Worm (Caenorhabditis elegans) whole organism, L1 larva: ENCODE measurements around the gene slc-9B.2.

Source experiments
- ceh-82 ChIP-seq, 3 experiments: fragments of 150-350 bp in 1 of 3; sonication (generic microtip) in 2 of 3; optimal IDR thresholded peaks; 2 replicates each; lab custom pipeline; 2014 to 2017; ENCODE audit warnings: missing biosample characterization in 3 of 3, missing genetic modification characterization in 3 of 3
- efl-1 ChIP-seq, 4 experiments: fragments of 150-350 bp; optimal IDR thresholded peaks in 3 of 4; peaks in 1 of 4; 1 replicate in 1 of 4; 2 replicates in 3 of 4; lab custom pipeline; 2014; ENCODE audit warnings: missing biosample characterization in 2 of 4, missing genetic modification characterization in 2 of 4, missing genetic modification reagents in 2 of 4
- fos-1 ChIP-seq: fragments of 150-350 bp; optimal IDR thresholded peaks from 2 replicates; lab custom pipeline; 2014; ENCODE audit warnings: missing biosample characterization, missing genetic modification characterization
- lin-13 ChIP-seq: fragments of 150-350 bp; optimal IDR thresholded peaks from 2 replicates; lab custom pipeline; 2014; ENCODE audit warnings: missing biosample characterization, missing genetic modification reagents, missing genetic modification characterization
- lin-14 ChIP-seq: fragments of 200-800 bp; sonication (Bioruptor generic); optimal IDR thresholded peaks from 2 replicates; lab custom pipeline; 2018; ENCODE audit warnings: mild to moderate bottlenecking, missing genetic modification characterization, moderate library complexity, missing compliant biosample characterization
- lin-15B ChIP-seq: fragments of 150-350 bp; sonication (generic microtip); optimal IDR thresholded peaks from 3 replicates; lab custom pipeline; 2014; ENCODE audit warnings: missing biosample characterization, missing genetic modification characterization
- lsy-2 ChIP-seq, 2 experiments: fragments of 150-350 bp; optimal IDR thresholded peaks; 2 replicates each; lab custom pipeline; 2014; ENCODE audit warnings: missing biosample characterization in 2 of 2, missing genetic modification characterization in 2 of 2
- pag-3 ChIP-seq: sonication (generic microtip); optimal IDR thresholded peaks from 2 replicates; lab custom pipeline; 2017; ENCODE audit warnings: missing genetic modification characterization, mild to moderate bottlenecking, missing compliant biosample characterization, antibody characterized with exemption, borderline replicate concordance; ENCODE audit not compliant: insufficient read depth
- pax-3 ChIP-seq: fragments of 200-800 bp; sonication (Bioruptor generic); optimal IDR thresholded peaks from 2 replicates; lab custom pipeline; 2018; ENCODE audit warnings: mild to moderate bottlenecking, missing genetic modification characterization, moderate library complexity, missing compliant biosample characterization
- pqm-1 ChIP-seq: sonication (generic microtip); optimal IDR thresholded peaks from 3 replicates; lab custom pipeline; 2017; ENCODE audit warnings: missing biosample characterization, missing genetic modification characterization
- unc-130 ChIP-seq: fragments of 150-350 bp; optimal IDR thresholded peaks from 2 replicates; lab custom pipeline; 2017; ENCODE audit warnings: missing biosample characterization, missing genetic modification characterization, inconsistent platforms

- TF ChIP-seq pag-3 (tag; lab: Kevin White, UChicago) (no peak), lin-15B (tag; lab: Kevin White, UChicago) (no peak), unc-130 (tag; lab: Kevin White, UChicago) (no peak), lin-14 (GFP tag; lab: Kevin White, UChicago) (no peak), efl-1 (optimal IDR thresholded peaks at IDR 0.05; lab: Kevin White, UChicago) (no peak), efl-1 (GFP tag; optimal IDR thresholded peaks at IDR 0.05 in 1 of 2; lab: Kevin White, UChicago) (no peak), lin-13 (GFP tag; lab: Kevin White, UChicago) (no peak), fos-1 (tag; lab: Kevin White, UChicago) (no peak), pqm-1 (tag; lab: Kevin White, UChicago) (no peak), pax-3 (tag; lab: Kevin White, UChicago) (no peak), ceh-82 (tag; optimal IDR thresholded peaks at IDR 0.05; lab: Kevin White, UChicago) (no peak), lsy-2 (tag; optimal IDR thresholded peaks at IDR 0.05; lab: Kevin White, UChicago) (no peak)
Measured at ce11 chrV:16361350-16361749, 22.5 kb downstream of the slc-9B.2 start.
